Fruit fly (Drosophila melanogaster): Measurements from ENCODE around the gene ClC-a.
A peak's percentile ranks its signal among the peaks of the same experiment; 100 is the strongest.

ClC-a gene

DNA sequence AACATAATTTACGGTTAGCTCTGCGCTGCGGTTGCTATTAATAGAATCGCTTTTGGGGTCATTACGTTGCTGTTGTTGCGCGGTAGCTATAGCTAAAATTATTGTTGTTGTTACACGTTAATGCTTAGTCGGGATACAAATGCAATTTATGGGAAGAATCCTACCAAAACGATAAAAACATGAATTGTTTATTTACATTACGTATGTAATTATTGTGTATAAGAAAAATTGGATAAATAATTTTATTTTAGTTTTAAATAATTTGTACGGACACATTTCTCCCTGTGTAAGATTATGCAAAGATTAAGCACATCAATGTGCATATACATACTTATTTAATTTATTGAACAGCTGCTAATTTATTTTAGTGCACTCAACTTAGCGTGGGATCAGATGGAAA lies 38.9 kb upstream of the ClC-a start (continued):
- TF ChIP-seq CG11762 (GFP tag; optimal IDR thresholded peaks at IDR 0.05; ENCODE audit: insufficient read depth) (peak; percentile 11), CG10669 (GFP tag; optimal IDR thresholded peaks at IDR 0.05) (no peak), Sox102F (GFP tag; optimal IDR thresholded peaks at IDR 0.05) (no peak), CG1621 (tag; optimal IDR thresholded peaks at IDR 0.05) (no peak), CG10631 (GFP tag; optimal IDR thresholded peaks at IDR 0.05) (peak; percentile 13), CG6163 (GFP tag; IDR thresholded peaks at IDR 0.05) (no peak), Gug (GFP tag; IDR thresholded peaks at IDR 0.05) (no peak), topi (GFP tag; optimal IDR thresholded peaks at IDR 0.05) (no peak), Blimp-1 (GFP tag; optimal IDR thresholded peaks at IDR 0.05) (no peak)

DNA sequence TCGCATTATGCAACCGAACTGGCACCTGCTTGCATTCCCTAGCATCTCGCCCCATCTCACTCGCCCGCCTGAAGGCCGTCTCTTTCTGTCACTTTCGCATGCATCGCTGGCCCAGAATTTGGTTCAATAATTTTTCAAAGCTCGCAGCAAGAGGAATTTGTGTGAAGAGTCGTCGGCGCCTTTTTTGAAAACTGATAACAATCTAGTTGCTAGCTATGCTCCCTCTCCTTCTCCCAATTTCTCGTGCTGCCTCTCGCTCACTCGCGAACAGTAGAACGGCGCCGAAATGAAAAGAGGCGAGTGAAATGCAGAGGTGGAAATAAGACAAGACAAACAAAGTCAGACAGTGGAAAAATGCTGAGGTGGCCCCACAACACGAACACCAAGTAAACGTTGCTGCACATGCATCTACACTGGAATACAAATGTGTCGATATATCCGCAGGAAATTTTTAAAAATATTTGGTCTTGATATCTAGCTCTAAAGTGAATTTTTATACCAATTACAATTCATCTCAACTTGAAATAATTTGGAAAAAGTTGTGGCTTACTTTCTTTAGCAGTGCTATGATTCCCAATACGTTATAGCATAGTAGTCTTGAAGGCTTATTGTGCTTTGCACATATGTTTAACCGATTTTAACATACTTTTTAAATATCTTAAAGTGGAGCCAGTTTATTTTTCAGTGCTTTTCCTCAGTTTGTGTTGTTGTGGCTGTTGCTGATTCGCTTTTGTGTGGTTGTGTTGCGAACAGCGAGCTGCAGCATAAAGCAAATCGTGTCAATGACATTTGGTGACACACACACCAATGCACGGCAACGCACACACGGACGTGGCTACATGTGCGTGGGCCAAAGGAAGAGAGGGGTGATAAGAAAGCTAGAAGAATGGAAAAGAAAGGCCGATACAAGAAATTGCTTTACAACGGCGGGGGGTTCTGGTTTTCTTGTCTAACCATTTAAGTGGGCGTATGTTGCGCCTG lies 38.2 kb upstream of the ClC-a start:
- TF ChIP-seq Hr39 (GFP tag; optimal IDR thresholded peaks at IDR 0.05) (peak; percentile 80), Ets96B (tag; optimal IDR thresholded peaks at IDR 0.05) (peak; percentile 83), cyc (GFP tag; optimal IDR thresholded peaks at IDR 0.05) (peak; percentile 70), vri (GFP tag; optimal IDR thresholded peaks at IDR 0.05) (no peak), Eip75B (GFP tag; optimal IDR thresholded peaks at IDR 0.05) (peak; percentile 87), achi (GFP tag; optimal IDR thresholded peaks at IDR 0.05) (peak; percentile 88), CG11762 (GFP tag; optimal IDR thresholded peaks at IDR 0.05; ENCODE audit: insufficient read depth) (peak; percentile 81), CG4318 (GFP tag; optimal IDR thresholded peaks at IDR 0.05) (peak; percentile 95), Eip93F (GFP tag; optimal IDR thresholded peaks at IDR 0.05) (no peak), ss (GFP tag; optimal IDR thresholded peaks at IDR 0.05) (peak; percentile 68 to 75), CG3919 (GFP tag; optimal IDR thresholded peaks at IDR 0.05) (peak; percentile 90), spab (GFP tag; optimal IDR thresholded peaks at IDR 0.05) (peak; percentile 77), Sox15 (GFP tag; optimal IDR thresholded peaks at IDR 0.05) (peak; percentile 39), CG3032 (tag; optimal IDR thresholded peaks at IDR 0.05) (peak; percentile 84), CG32006 (GFP tag; optimal IDR thresholded peaks at IDR 0.05) (peak; percentile 98), Sox102F (GFP tag; optimal IDR thresholded peaks at IDR 0.05) (peak; percentile 70), Smox (GFP tag; optimal IDR thresholded peaks at IDR 0.05) (peak; percentile 69), lz (GFP tag; optimal IDR thresholded peaks at IDR 0.05) (peak; percentile 73), dac (GFP tag; optimal IDR thresholded peaks at IDR 0.05) (peak; percentile 96), Sox14 (GFP tag; optimal IDR thresholded peaks at IDR 0.05) (peak; percentile 92), OdsH (GFP tag; optimal IDR thresholded peaks at IDR 0.05) (peak; percentile 93), Hr4 (GFP tag; optimal IDR thresholded peaks at IDR 0.05) (peak; percentile 97), CG11294 (GFP tag; IDR thresholded peaks at IDR 0.05) (peak; percentile 87), Eip78C (GFP tag) (peak; percentile 97), Gug (GFP tag; IDR thresholded peaks at IDR 0.05) (peak; percentile 86), CG34406 (GFP tag; optimal IDR thresholded peaks at IDR 0.05) (peak; percentile 73), CG10631 (GFP tag; optimal IDR thresholded peaks at IDR 0.05) (peak; percentile 89), fkh (GFP tag; optimal IDR thresholded peaks at IDR 0.05) (peak; percentile 56), CG9139 (GFP tag; optimal IDR thresholded peaks at IDR 0.05) (peak; percentile 56), Blimp-1 (GFP tag; optimal IDR thresholded peaks at IDR 0.05) (peak; percentile 0), svp (GFP tag) (peak; percentile 92), CG6792 (GFP tag; optimal IDR thresholded peaks at IDR 0.05) (peak; percentile 75), CG8119 (GFP tag; IDR thresholded peaks at IDR 0.05) (peak; percentile 97), CG6276 (GFP tag; optimal IDR thresholded peaks at IDR 0.05) (peak; percentile 95), CG15336 (GFP tag; IDR thresholded peaks at IDR 0.05) (peak; percentile 97), fd85E (GFP tag; optimal IDR thresholded peaks at IDR 0.05) (no peak), esn (GFP tag; optimal IDR thresholded peaks at IDR 0.05) (peak; percentile 76), eg (GFP tag; IDR thresholded peaks at IDR 0.05) (peak; percentile 91), pdm3 (GFP tag; optimal IDR thresholded peaks at IDR 0.05) (peak; percentile 90), dsx (GFP tag; optimal IDR thresholded peaks at IDR 0.05; ENCODE audit: poor library complexity, severe bottlenecking) (peak; percentile 79), topi (GFP tag; optimal IDR thresholded peaks at IDR 0.05) (peak; percentile 76), CG11902 (GFP tag; optimal IDR thresholded peaks at IDR 0.05) (peak; percentile 58), fd59A (GFP tag; optimal IDR thresholded peaks at IDR 0.05) (peak; percentile 75)
